Worm (Caenorhabditis elegans) whole organism, L1 larva: ENCODE data around the gene smz-1.
A peak's percentile ranks its signal among the peaks of the same experiment; 100 is the strongest.

Experiments
- C16A3.4 ChIP-seq: fragments of 150-350 bp; optimal IDR thresholded peaks from 2 replicates; lab custom pipeline; 2014; ENCODE audit warnings: missing biosample characterization, missing genetic modification characterization
- F16B12.6 ChIP-seq: fragments of 150-350 bp; optimal IDR thresholded peaks from 2 replicates; lab custom pipeline; 2014; ENCODE audit warnings: missing biosample characterization, missing genetic modification characterization
- aha-1 ChIP-seq: fragments of 150-350 bp; optimal IDR thresholded peaks from 2 replicates; lab custom pipeline; 2014; ENCODE audit warnings: missing biosample characterization, missing genetic modification characterization
- aly-2 ChIP-seq: fragments of 150-350 bp; optimal IDR thresholded peaks from 2 replicates; lab custom pipeline; 2014; ENCODE audit warnings: missing biosample characterization, missing genetic modification characterization
- ceh-82 ChIP-seq, 3 experiments: fragments of 150-350 bp in 1 of 3; sonication (generic microtip) in 2 of 3; optimal IDR thresholded peaks; 2 replicates each; lab custom pipeline; 2014 to 2017; ENCODE audit warnings: missing biosample characterization in 3 of 3, missing genetic modification characterization in 3 of 3
- ceh-90 ChIP-seq: sonication (generic microtip); optimal IDR thresholded peaks from 2 replicates; lab custom pipeline; 2016; ENCODE audit warnings: missing genetic modification characterization, missing compliant biosample characterization
- efl-1 ChIP-seq, 4 experiments: fragments of 150-350 bp; optimal IDR thresholded peaks in 3 of 4; peaks in 1 of 4; 1 replicate in 1 of 4; 2 replicates in 3 of 4; lab custom pipeline; 2014; ENCODE audit warnings: missing biosample characterization in 2 of 4, missing genetic modification characterization in 2 of 4, missing genetic modification reagents in 2 of 4
- efl-3 ChIP-seq: fragments of 200-800 bp; sonication (Bioruptor generic); optimal IDR thresholded peaks from 2 replicates; lab custom pipeline; 2018; ENCODE audit warnings: mild to moderate bottlenecking, missing genetic modification characterization, missing compliant biosample characterization
- elt-2 ChIP-seq: sonication (generic microtip); optimal IDR thresholded peaks from 2 replicates; lab custom pipeline; 2016; ENCODE audit warnings: missing genetic modification characterization, mild to moderate bottlenecking, inconsistent platforms, missing compliant biosample characterization, missing genetic modification reagents
- elt-3 ChIP-seq, 6 experiments: fragments of 150-350 bp in 1 of 6; sonication (generic microtip); optimal IDR thresholded peaks; 2 replicates each; lab custom pipeline; 2017 to 2018; ENCODE audit warnings: missing biosample characterization in 6 of 6, missing genetic modification characterization in 6 of 6, inconsistent platforms in 1 of 6
- ets-5 ChIP-seq: fragments of 200-800 bp; sonication (Bioruptor generic); IDR thresholded peaks from 2 replicates; pipeline ENCODE4 v1.3.6; 2022; ENCODE audit warnings: missing genetic modification characterization, missing compliant biosample characterization
- fkh-10 ChIP-seq: sonication (generic microtip); optimal IDR thresholded peaks from 2 replicates; lab custom pipeline; 2017; ENCODE audit warnings: missing biosample characterization, missing genetic modification reagents, missing genetic modification characterization
- fkh-4 ChIP-seq: sonication (generic microtip); optimal IDR thresholded peaks from 2 replicates; lab custom pipeline; 2016; ENCODE audit warnings: missing compliant biosample characterization, missing genetic modification characterization, borderline replicate concordance
- grh-1 ChIP-seq: fragments of 200-800 bp; sonication (Bioruptor generic); IDR thresholded peaks from 2 replicates; pipeline ENCODE4 v1.3.6; 2022; ENCODE audit warnings: missing genetic modification reagents, missing genetic modification characterization, missing compliant biosample characterization
- hlh-17 ChIP-seq: fragments of 200-800 bp; sonication (Bioruptor generic); optimal IDR thresholded peaks from 2 replicates; lab custom pipeline; 2018; ENCODE audit warnings: missing genetic modification characterization, mild to moderate bottlenecking, missing compliant biosample characterization, moderate library complexity, borderline replicate concordance
- irx-1 ChIP-seq: sonication (generic microtip); optimal IDR thresholded peaks from 2 replicates; lab custom pipeline; 2016; ENCODE audit warnings: missing genetic modification characterization, missing compliant biosample characterization
- isw-1 ChIP-seq: fragments of 200-800 bp; sonication (Bioruptor generic); IDR thresholded peaks from 2 replicates; pipeline ENCODE4 v1.3.6; 2022; ENCODE audit warnings: missing genetic modification characterization, missing compliant biosample characterization
- lin-13 ChIP-seq: fragments of 150-350 bp; optimal IDR thresholded peaks from 2 replicates; lab custom pipeline; 2014; ENCODE audit warnings: missing biosample characterization, missing genetic modification reagents, missing genetic modification characterization
- lin-14 ChIP-seq: fragments of 200-800 bp; sonication (Bioruptor generic); optimal IDR thresholded peaks from 2 replicates; lab custom pipeline; 2018; ENCODE audit warnings: mild to moderate bottlenecking, missing genetic modification characterization, moderate library complexity, missing compliant biosample characterization
- lir-3 ChIP-seq: sonication (generic microtip); optimal IDR thresholded peaks from 2 replicates; lab custom pipeline; 2016; ENCODE audit warnings: mild to moderate bottlenecking, missing genetic modification characterization, moderate library complexity, missing compliant biosample characterization; ENCODE audit not compliant: poor library complexity
- mab-9 ChIP-seq: fragments of 200-800 bp; sonication (Bioruptor generic); IDR thresholded peaks from 2 replicates; pipeline ENCODE4 v1.3.6; 2022; ENCODE audit warnings: missing genetic modification reagents, missing genetic modification characterization, missing compliant biosample characterization
- mef-2 ChIP-seq: fragments of 150-350 bp; optimal IDR thresholded peaks from 2 replicates; lab custom pipeline; 2014; ENCODE audit warnings: missing biosample characterization, missing genetic modification characterization
- nhr-20 ChIP-seq: sonication (generic microtip); optimal IDR thresholded peaks from 2 replicates; lab custom pipeline; 2016; ENCODE audit warnings: mild to moderate bottlenecking, missing genetic modification characterization, missing compliant biosample characterization
- nhr-237 ChIP-seq: fragments of 150-350 bp; optimal IDR thresholded peaks from 2 replicates; lab custom pipeline; 2014; ENCODE audit warnings: missing biosample characterization, missing genetic modification characterization
- nhr-28 ChIP-seq: fragments of 150-350 bp; optimal IDR thresholded peaks from 2 replicates; lab custom pipeline; 2014; ENCODE audit warnings: missing biosample characterization, missing genetic modification characterization
- nhr-71 ChIP-seq: sonication (generic microtip); optimal IDR thresholded peaks from 2 replicates; lab custom pipeline; 2016; ENCODE audit warnings: mild to moderate bottlenecking, missing genetic modification characterization, moderate library complexity, missing compliant biosample characterization
- nhr-76 ChIP-seq: sonication (generic microtip); optimal IDR thresholded peaks from 2 replicates; lab custom pipeline; 2017; ENCODE audit warnings: missing biosample characterization, missing genetic modification characterization
- nhr-84 ChIP-seq: sonication (generic microtip); optimal IDR thresholded peaks from 2 replicates; lab custom pipeline; 2017; ENCODE audit warnings: missing biosample characterization, missing genetic modification characterization
- nhr-85 ChIP-seq: sonication (generic microtip); peaks from one replicate; lab custom pipeline; 2016; ENCODE audit warnings: missing genetic modification characterization, inconsistent platforms, missing compliant biosample characterization
- nhr-90 ChIP-seq: sonication (generic microtip); optimal IDR thresholded peaks from 2 replicates; lab custom pipeline; 2016; ENCODE audit warnings: mild to moderate bottlenecking, missing genetic modification characterization, missing compliant biosample characterization; ENCODE audit not compliant: poor library complexity
- pax-3 ChIP-seq: fragments of 200-800 bp; sonication (Bioruptor generic); optimal IDR thresholded peaks from 2 replicates; lab custom pipeline; 2018; ENCODE audit warnings: mild to moderate bottlenecking, missing genetic modification characterization, moderate library complexity, missing compliant biosample characterization
- sup-37 ChIP-seq: fragments of 200-800 bp; sonication (Bioruptor generic); optimal IDR thresholded peaks from 2 replicates; lab custom pipeline; 2018; ENCODE audit warnings: mild to moderate bottlenecking, missing genetic modification characterization, missing compliant biosample characterization
- unc-130 ChIP-seq: fragments of 150-350 bp; optimal IDR thresholded peaks from 2 replicates; lab custom pipeline; 2017; ENCODE audit warnings: missing biosample characterization, missing genetic modification characterization, inconsistent platforms
- unc-30 ChIP-seq: sonication (generic microtip); optimal IDR thresholded peaks from 2 replicates; lab custom pipeline; 2017; ENCODE audit warnings: missing biosample characterization, missing genetic modification characterization
- vab-15 ChIP-seq: sonication (generic microtip); optimal IDR thresholded peaks from 2 replicates; lab custom pipeline; 2017; ENCODE audit warnings: missing genotype, mild to moderate bottlenecking, missing genetic modification characterization, missing compliant biosample characterization
- xbp-1 ChIP-seq: sonication (generic microtip); optimal IDR thresholded peaks from 2 replicates; lab custom pipeline; 2016; ENCODE audit warnings: missing genetic modification characterization, missing compliant biosample characterization
- zag-1 ChIP-seq: fragments of 150-350 bp; optimal IDR thresholded peaks from 2 replicates; lab custom pipeline; 2014; ENCODE audit warnings: missing biosample characterization, missing genetic modification characterization
- ztf-11 ChIP-seq, 2 experiments: sonication (generic microtip); optimal IDR thresholded peaks; 2 replicates each; lab custom pipeline; 2016 to 2017; ENCODE audit warnings: missing genetic modification characterization in 2 of 2, missing biosample characterization in 1 of 2, missing compliant biosample characterization in 1 of 2
- ztf-4 ChIP-seq: fragments of 150-350 bp; optimal IDR thresholded peaks from 2 replicates; lab custom pipeline; 2014; ENCODE audit warnings: missing biosample characterization, missing genetic modification characterization

smz-1 gene

DNA sequence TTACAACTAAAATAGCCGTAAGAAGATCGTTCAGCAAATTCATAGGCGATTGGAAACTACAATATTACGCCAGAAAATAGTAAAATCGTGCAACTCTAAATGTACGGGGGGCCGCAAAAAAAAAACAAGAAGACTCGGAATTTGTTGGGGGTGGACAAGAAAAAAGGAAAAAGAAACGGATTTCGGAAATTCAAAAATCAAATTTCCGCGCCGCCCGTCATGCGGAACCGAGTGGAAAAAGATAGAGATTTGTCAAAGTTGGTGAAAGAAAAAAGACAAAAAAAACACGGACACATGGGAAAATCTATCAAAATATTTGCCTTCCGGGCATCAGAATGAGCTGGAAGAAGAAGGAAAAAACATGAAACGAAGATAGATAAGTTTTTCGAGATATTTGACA, 35.6 kb upstream of the smz-1 start:
- TF ChIP-seq ztf-4 (tag; lab: Kevin White, UChicago) (no peak), elt-3 (tag; optimal IDR thresholded peaks at IDR 0.05; lab: Kevin White, UChicago) (no peak), isw-1 (no peak), aly-2 (tag; lab: Kevin White, UChicago) (no peak), mab-9 (no peak), unc-130 (tag; lab: Kevin White, UChicago) (no peak), lin-14 (GFP tag; lab: Kevin White, UChicago) (peak; percentile 74), efl-1 (optimal IDR thresholded peaks at IDR 0.05; lab: Kevin White, UChicago) (no peak), efl-1 (GFP tag; optimal IDR thresholded peaks at IDR 0.05 in 1 of 2; lab: Kevin White, UChicago) (no peak), aha-1 (tag; lab: Kevin White, UChicago) (no peak), vab-15 (tag; lab: Kevin White, UChicago) (no peak), sup-37 (GFP tag; lab: Kevin White, UChicago) (no peak), fkh-10 (GFP tag; lab: Kevin White, UChicago) (peak; percentile 74), irx-1 (tag; lab: Kevin White, UChicago) (no peak), ceh-82 (tag; optimal IDR thresholded peaks at IDR 0.05; lab: Kevin White, UChicago) (no peak), nhr-71 (tag; lab: Kevin White, UChicago) (no peak)

DNA sequence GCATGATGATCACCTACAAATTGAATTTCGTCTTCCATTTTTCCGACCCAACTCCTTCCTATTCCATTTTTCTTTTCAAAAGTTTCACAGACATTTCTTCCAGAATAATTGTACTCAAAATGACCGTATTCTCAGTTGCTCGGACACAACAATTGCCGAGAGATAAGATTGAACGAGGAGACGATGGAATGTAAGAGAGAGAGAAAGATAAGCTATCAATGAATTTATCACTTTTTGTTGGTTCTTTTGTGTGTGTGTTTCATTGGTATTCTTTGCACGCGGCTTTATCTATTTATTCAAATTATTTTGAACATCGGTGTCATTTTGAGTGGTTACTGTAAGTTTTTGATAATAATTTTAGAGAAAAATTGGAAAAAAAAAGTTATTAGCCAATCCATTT, 34.4 kb upstream of the smz-1 start, which contains the start of gene ugt-65:
TSS of gene ugt-65 (plus strand) at position 229 of the 400 bp plus-strand sequence.
- no peak for TF ChIP-seq efl-1 (optimal IDR thresholded peaks at IDR 0.05; lab: Kevin White, UChicago)
- peak in 1 of 2 experiments; percentile 90 for TF ChIP-seq efl-1 (GFP tag; optimal IDR thresholded peaks at IDR 0.05 in 1 of 2; lab: Kevin White, UChicago)
- TF ChIP-seq ceh-90 (tag; lab: Kevin White, UChicago): no peak
- TF ChIP-seq lin-14 (GFP tag; lab: Kevin White, UChicago): peak; percentile 38
- TF ChIP-seq F16B12.6 (tag; lab: Kevin White, UChicago): no peak
- TF ChIP-seq nhr-90 (tag; lab: Kevin White, UChicago): no peak
- TF ChIP-seq zag-1 (tag; lab: Kevin White, UChicago): no peak
- no peak for TF ChIP-seq unc-30 (tag; lab: Kevin White, UChicago)
- no peak for TF ChIP-seq ets-5 (GFP tag; lab: Robert Waterston, UW)
- no peak for TF ChIP-seq nhr-237
- TF ChIP-seq xbp-1 (tag; lab: Kevin White, UChicago): no peak
- peak; percentile 85 for TF ChIP-seq elt-2
- TF ChIP-seq nhr-85: no peak
- no peak for TF ChIP-seq hlh-17
- TF ChIP-seq nhr-20 (tag; lab: Kevin White, UChicago): no peak
- no peak for TF ChIP-seq efl-3 (GFP tag; lab: Kevin White, UChicago)
- no peak for TF ChIP-seq lir-3 (tag; lab: Kevin White, UChicago)
- TF ChIP-seq nhr-84: no peak
- TF ChIP-seq grh-1 (GFP tag; lab: Robert Waterston, UW): no peak
- TF ChIP-seq fkh-4 (tag; lab: Kevin White, UChicago): no peak

DNA sequence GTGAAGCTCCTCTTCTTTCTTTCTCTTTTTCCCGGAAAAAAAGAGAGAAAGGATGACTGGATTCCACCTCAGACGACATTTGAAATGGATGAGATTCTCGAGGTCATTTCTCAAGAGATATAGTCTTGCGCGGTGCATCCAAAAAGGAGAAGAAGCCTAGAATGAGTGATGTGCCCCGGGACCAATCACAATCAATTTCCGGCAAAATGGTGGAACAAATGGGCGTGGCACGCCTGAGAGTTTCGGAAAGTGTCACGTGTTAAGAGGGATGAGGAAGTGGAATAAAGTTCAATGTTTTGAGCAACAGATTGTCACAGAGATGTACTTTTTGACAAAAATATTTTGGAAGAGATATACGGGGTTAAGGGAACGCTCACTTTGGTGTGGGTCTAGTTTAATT, 29.3 kb upstream of the smz-1 start:
- peak; percentile 68 for TF ChIP-seq lin-14 (GFP tag; lab: Kevin White, UChicago)
- no peak for TF ChIP-seq nhr-84
- no peak for TF ChIP-seq efl-1 (optimal IDR thresholded peaks at IDR 0.05; lab: Kevin White, UChicago)
- TF ChIP-seq efl-1 (GFP tag; optimal IDR thresholded peaks at IDR 0.05 in 1 of 2; lab: Kevin White, UChicago): peak in 1 of 2 experiments; percentile 56
- no peak for TF ChIP-seq ztf-11 (tag; optimal IDR thresholded peaks at IDR 0.05; lab: Kevin White, UChicago)
- no peak for TF ChIP-seq fkh-10 (GFP tag; lab: Kevin White, UChicago)
- no peak for TF ChIP-seq nhr-28 (tag; lab: Kevin White, UChicago)
- TF ChIP-seq efl-3 (GFP tag; lab: Kevin White, UChicago): no peak
- no peak for TF ChIP-seq aha-1 (tag; lab: Kevin White, UChicago)
- no peak for TF ChIP-seq pax-3 (tag; lab: Kevin White, UChicago)
- TF ChIP-seq nhr-76 (tag; lab: Kevin White, UChicago): no peak
- TF ChIP-seq mef-2: no peak
- no peak for TF ChIP-seq C16A3.4
- no peak for TF ChIP-seq lin-13 (GFP tag; lab: Kevin White, UChicago)
- TF ChIP-seq ceh-82 (tag; optimal IDR thresholded peaks at IDR 0.05; lab: Kevin White, UChicago): no peak
